Fruit fly (Drosophila melanogaster) whole organism, embryonic: Measurements from ENCODE around the gene CG46318.

Experiments used
- Antp ChIP-seq: fragments of 200-800 bp; sonication (Bioruptor generic); optimal IDR thresholded peaks from 3 replicates; lab custom pipeline; 2016; ENCODE audit warnings: missing biosample characterization, missing genetic modification characterization
- Awh ChIP-seq: fragments of 200-800 bp; sonication (Bioruptor generic); IDR thresholded peaks from 2 replicates; pipeline ENCODE4, ENCODE4 v1.3.6; 2022; ENCODE audit warnings: missing biosample characterization, missing genetic modification characterization
- B-H1 ChIP-seq: fragments of 200-800 bp; sonication (Bioruptor generic); IDR thresholded peaks from 3 replicates; pipeline ENCODE4 v1.3.6; 2022; ENCODE audit warnings: missing biosample characterization, missing genetic modification characterization
- CG10267 ChIP-seq: fragments of 200-800 bp; sonication (Bioruptor generic); optimal IDR thresholded peaks from 2 replicates; lab custom pipeline; 2018; ENCODE audit warnings: missing biosample characterization, mild to moderate bottlenecking, missing genetic modification characterization, moderate library complexity
- CG10979 ChIP-seq: fragments of 200-800 bp; sonication (Bioruptor generic); optimal IDR thresholded peaks from 2 replicates; lab custom pipeline; 2018; ENCODE audit warnings: missing biosample characterization, mild to moderate bottlenecking, missing genetic modification characterization, moderate library complexity
- CG11504 ChIP-seq: fragments of 200-800 bp; sonication (Bioruptor generic); optimal IDR thresholded peaks from 3 replicates; lab custom pipeline; 2019; ENCODE audit warnings: missing biosample characterization, mild to moderate bottlenecking, missing genetic modification characterization, moderate library complexity
- CG12155 ChIP-seq: fragments of 200-800 bp; sonication (Bioruptor generic); optimal IDR thresholded peaks from 3 replicates; lab custom pipeline; 2016; ENCODE audit warnings: missing biosample characterization, missing genetic modification characterization
- CG12219 ChIP-seq: fragments of 200-800 bp; sonication (Bioruptor generic); optimal IDR thresholded peaks from 3 replicates; lab custom pipeline; 2018; ENCODE audit warnings: missing biosample characterization, mild to moderate bottlenecking, missing genetic modification characterization
- CG1233 ChIP-seq: fragments of 200-800 bp; sonication (Bioruptor generic); optimal IDR thresholded peaks from 4 replicates; lab custom pipeline; 2018; ENCODE audit warnings: missing biosample characterization, mild to moderate bottlenecking, missing genetic modification characterization
- CG12744 ChIP-seq: fragments of 200-800 bp; sonication (Bioruptor generic); optimal IDR thresholded peaks from 2 replicates; lab custom pipeline; 2016; ENCODE audit warnings: missing biosample characterization, missing genetic modification characterization
- CG13123 ChIP-seq: fragments of 200-800 bp; sonication (Bioruptor generic); optimal IDR thresholded peaks from 2 replicates; lab custom pipeline; 2016; ENCODE audit warnings: missing biosample characterization, missing genetic modification characterization
- CG17385 ChIP-seq: fragments of 200-800 bp; sonication (Bioruptor generic); optimal IDR thresholded peaks from 3 replicates; lab custom pipeline; 2018; ENCODE audit warnings: missing biosample characterization, mild to moderate bottlenecking, missing genetic modification characterization
- CG17912 ChIP-seq: fragments of 200-800 bp; sonication (Bioruptor generic); optimal IDR thresholded peaks from 2 replicates; lab custom pipeline; 2018; ENCODE audit warnings: missing biosample characterization, mild to moderate bottlenecking, missing genetic modification characterization
- CG2712 ChIP-seq: fragments of 200-800 bp; optimal IDR thresholded peaks from 3 replicates; lab custom pipeline; 2019; ENCODE audit warnings: missing biosample characterization, mild to moderate bottlenecking, missing genetic modification characterization, moderate library complexity
- CG32532 ChIP-seq: fragments of 200-800 bp; sonication (Bioruptor generic); IDR thresholded peaks from 2 replicates; pipeline ENCODE4 v1.3.6; 2022; ENCODE audit warnings: missing biosample characterization, missing genetic modification characterization
- CG6813 ChIP-seq: fragments of 200-800 bp; sonication (Bioruptor generic); optimal IDR thresholded peaks from 2 replicates; lab custom pipeline; 2017; ENCODE audit warnings: missing biosample characterization, missing genetic modification characterization, mild to moderate bottlenecking, moderate library complexity, missing genetic modification reagents
- CG7372 ChIP-seq: fragments of 200-800 bp; sonication (Bioruptor generic); IDR thresholded peaks from 2 replicates; pipeline ENCODE4 v1.3.6; 2022; ENCODE audit warnings: missing biosample characterization, missing genetic modification characterization
- Dfd ChIP-seq, 2 experiments: fragments of >200 bp; optimal IDR thresholded peaks; 2 replicates each; lab custom pipeline; 2017; ENCODE audit warnings: missing biosample characterization in 2 of 2, missing genetic modification characterization in 2 of 2
- Dip3 ChIP-seq: fragments of 200-800 bp; sonication (Bioruptor generic); optimal IDR thresholded peaks from 3 replicates; lab custom pipeline; 2016; ENCODE audit warnings: missing biosample characterization, missing genetic modification characterization
- ERR ChIP-seq: fragments of 200-800 bp; sonication (Bioruptor generic); optimal IDR thresholded peaks from 2 replicates; lab custom pipeline; 2016; ENCODE audit warnings: missing biosample characterization, missing genetic modification characterization
- Gsc ChIP-seq: fragments of 200-800 bp; sonication (Bioruptor generic); IDR thresholded peaks from 2 replicates; pipeline ENCODE4 v1.3.6; 2022; ENCODE audit warnings: missing biosample characterization, missing genetic modification characterization
- HLH4C ChIP-seq: fragments of 200-800 bp; sonication (Bioruptor generic); IDR thresholded peaks from 3 replicates; pipeline ENCODE4 v1.3.6; 2022; ENCODE audit warnings: missing biosample characterization, missing genetic modification characterization; ENCODE audit not compliant: partially characterized antibody
- HmgZ ChIP-seq: fragments of 200-800 bp; sonication (Bioruptor generic); optimal IDR thresholded peaks from 2 replicates; lab custom pipeline; 2018; ENCODE audit warnings: missing biosample characterization, mild to moderate bottlenecking, missing genetic modification characterization
- Hr78 ChIP-seq, 2 experiments: fragments of 200-800 bp in 1 of 2; fragments of >200 bp in 1 of 2; sonication (Bioruptor generic) in 1 of 2; optimal IDR thresholded peaks; 2 replicates each; lab custom pipeline; 2017 to 2019; ENCODE audit warnings: missing biosample characterization in 2 of 2, missing genetic modification characterization in 2 of 2, mild to moderate bottlenecking in 1 of 2, moderate library complexity in 1 of 2
- PHDP ChIP-seq: fragments of 200-800 bp; sonication (Bioruptor generic); optimal IDR thresholded peaks from 3 replicates; lab custom pipeline; 2018; ENCODE audit warnings: missing biosample characterization, mild to moderate bottlenecking, missing genetic modification characterization, moderate library complexity
- Six4 ChIP-seq: fragments of 200-800 bp; sonication (Bioruptor generic); optimal IDR thresholded peaks from 2 replicates; lab custom pipeline; 2016; ENCODE audit warnings: missing biosample characterization, missing genetic modification characterization
- ci ChIP-seq: fragments of 200-800 bp; sonication (Bioruptor generic); IDR thresholded peaks from 3 replicates; pipeline ENCODE4 v1.3.6; 2022; ENCODE audit warnings: missing biosample characterization, missing genetic modification characterization
- danr ChIP-seq: fragments of 200-800 bp; sonication (Bioruptor generic); IDR thresholded peaks from 2 replicates; pipeline ENCODE4 v1.3.6; 2022; ENCODE audit warnings: missing biosample characterization, missing genetic modification characterization
- dmrt11E ChIP-seq: fragments of 200-800 bp; sonication (Bioruptor generic); optimal IDR thresholded peaks from 3 replicates; lab custom pipeline; 2018; ENCODE audit warnings: missing biosample characterization, mild to moderate bottlenecking, missing genetic modification characterization, moderate library complexity
- ewg ChIP-seq: fragments of 200-800 bp; sonication (Bioruptor generic); optimal IDR thresholded peaks from 3 replicates; lab custom pipeline; 2017; ENCODE audit warnings: mild to moderate bottlenecking, missing biosample characterization, missing genetic modification reagents, missing genetic modification characterization
- fru ChIP-seq: fragments of >200 bp; optimal IDR thresholded peaks from 2 replicates; lab custom pipeline; 2017
- grn ChIP-seq: fragments of 200-800 bp; sonication (Bioruptor generic); optimal IDR thresholded peaks from 3 replicates; lab custom pipeline; 2017; ENCODE audit warnings: missing biosample characterization, missing genetic modification characterization
- gsb-n ChIP-seq: fragments of 200-800 bp; sonication (Bioruptor generic); optimal IDR thresholded peaks from 3 replicates; lab custom pipeline; 2018; ENCODE audit warnings: missing biosample characterization, mild to moderate bottlenecking, missing genetic modification characterization
- lola ChIP-seq, 3 experiments: fragments of >200 bp in 2 of 3; fragments of 200-800 bp in 1 of 3; sonication (Bioruptor generic) in 1 of 3; optimal IDR thresholded peaks; 2 replicates each; lab custom pipeline; 2017 to 2019; ENCODE audit warnings: missing biosample characterization in 3 of 3, missing genetic modification characterization in 3 of 3, mild to moderate bottlenecking in 1 of 3, moderate library complexity in 1 of 3
- mam ChIP-seq: fragments of 200-800 bp; sonication (Bioruptor generic); optimal IDR thresholded peaks from 3 replicates; lab custom pipeline; 2016; ENCODE audit warnings: missing biosample characterization, missing genetic modification characterization
- mirr ChIP-seq: fragments of 200-800 bp; sonication (Bioruptor generic); optimal IDR thresholded peaks from 3 replicates; lab custom pipeline; 2018; ENCODE audit warnings: missing biosample characterization, mild to moderate bottlenecking, missing genetic modification characterization
- nmo ChIP-seq: fragments of 200-800 bp; sonication (Bioruptor generic); optimal IDR thresholded peaks from 2 replicates; lab custom pipeline; 2018; ENCODE audit warnings: missing biosample characterization, mild to moderate bottlenecking, missing genetic modification characterization, moderate library complexity
- oc ChIP-seq: fragments of 200-800 bp; sonication (Bioruptor generic); optimal IDR thresholded peaks from 2 replicates; lab custom pipeline; 2018; ENCODE audit warnings: missing biosample characterization, mild to moderate bottlenecking, missing genetic modification characterization, moderate library complexity
- ro ChIP-seq: fragments of 200-800 bp; sonication (Bioruptor generic); IDR thresholded peaks from 2 replicates; pipeline ENCODE4 v1.3.6; 2022; ENCODE audit warnings: missing biosample characterization, missing genetic modification characterization
- row ChIP-seq: fragments of 200-800 bp; sonication (Bioruptor generic); IDR thresholded peaks from 3 replicates; pipeline ENCODE4 v1.3.6; 2022; ENCODE audit warnings: missing biosample characterization, missing genetic modification characterization
- sens ChIP-seq: fragments of 200-800 bp; sonication (Bioruptor generic); peaks from one replicate; lab custom pipeline; 2016; ENCODE audit warnings: missing biosample characterization, missing genetic modification characterization
- sqz ChIP-seq: fragments of 200-800 bp; sonication (Bioruptor generic); optimal IDR thresholded peaks from 3 replicates; lab custom pipeline; 2018; ENCODE audit warnings: missing biosample characterization, mild to moderate bottlenecking, missing genetic modification characterization
- stwl ChIP-seq: fragments of 200-800 bp; sonication (Bioruptor generic); optimal IDR thresholded peaks from 3 replicates; lab custom pipeline; 2018; ENCODE audit warnings: missing biosample characterization, mild to moderate bottlenecking, missing genetic modification characterization, moderate library complexity
- sug ChIP-seq: fragments of 200-800 bp; optimal IDR thresholded peaks from 2 replicates; lab custom pipeline; 2019; ENCODE audit warnings: missing biosample characterization, mild to moderate bottlenecking, missing genetic modification characterization, moderate library complexity
- toy ChIP-seq: fragments of 200-800 bp; sonication (Bioruptor generic); IDR thresholded peaks from 2 replicates; pipeline ENCODE4 v1.3.6; 2022; ENCODE audit warnings: missing biosample characterization, missing genetic modification characterization
- vvl ChIP-seq: fragments of 200-800 bp; sonication (Bioruptor generic); IDR thresholded peaks from 2 replicates; pipeline ENCODE4 v1.3.6; 2022; ENCODE audit warnings: missing biosample characterization, missing genetic modification characterization
- zen2 ChIP-seq: fragments of 200-800 bp; sonication (Bioruptor generic); IDR thresholded peaks from 3 replicates; pipeline ENCODE4 v1.3.6; 2022; ENCODE audit warnings: missing biosample characterization, missing genetic modification characterization; ENCODE audit not compliant: partially characterized antibody
- zf30C ChIP-seq: fragments of 200-800 bp; sonication (Bioruptor generic); optimal IDR thresholded peaks from 3 replicates; lab custom pipeline; 2018; ENCODE audit warnings: missing biosample characterization, mild to moderate bottlenecking, missing genetic modification characterization
- zfh2 ChIP-seq: fragments of 200-800 bp; sonication (Bioruptor generic); optimal IDR thresholded peaks from 2 replicates; lab custom pipeline; 2016; ENCODE audit warnings: missing biosample characterization, missing genetic modification characterization

CG46318 gene

dm6 chr3R:18671112-18671729 is 9.2 kb upstream of the CG46318 start, which contains the start of gene CG31230 (continued):
- TF ChIP-seq sug (peak; percentile 16), HmgZ (peak; percentile 41)

dm6 chr3R:18677500-18677940 is 2.9 kb upstream of the CG46318 start, which contains the start of the genes dind and CG7706:
Gene dind, minus strand, starts transcription at chr3R:18677539.
Gene CG7706, plus strand, starts transcription at chr3R:18677818.
- no peak for TF ChIP-seq mam
- no peak for TF ChIP-seq sqz (GFP tag; lab: Kevin White, UChicago)
- no peak for TF ChIP-seq Awh (GFP tag; lab: Robert Waterston, UW)
- TF ChIP-seq zf30C = no peak
- no peak for TF ChIP-seq danr (GFP tag; lab: Robert Waterston, UW)
- no peak for TF ChIP-seq CG13123 (GFP tag; lab: Kevin White, UChicago)
- no peak for TF ChIP-seq ERR
- TF ChIP-seq CG6813 (GFP tag; lab: Kevin White, UChicago) = no peak
- no peak for TF ChIP-seq zfh2 (GFP tag; lab: Kevin White, UChicago)
- peak; percentile 6 for TF ChIP-seq CG10979 (tag; lab: Kevin White, UChicago)
- peak; percentile 73 for TF ChIP-seq stwl (tag; lab: Kevin White, UChicago)
- TF ChIP-seq Dip3 (GFP tag; lab: Kevin White, UChicago) = peak; percentile 0
- TF ChIP-seq ewg (GFP tag; lab: Kevin White, UChicago) = no peak
- TF ChIP-seq CG12155 (GFP tag; lab: Kevin White, UChicago) = peak; percentile 0
- TF ChIP-seq fru (lab: Kevin White, UChicago) = no peak
- no peak for TF ChIP-seq CG32532 (GFP tag; lab: Robert Waterston, UW)
- TF ChIP-seq Six4 (GFP tag; lab: Kevin White, UChicago) = no peak
- TF ChIP-seq CG7372 (GFP tag; lab: Robert Waterston, UW) = no peak
- no peak for TF ChIP-seq CG17912 (GFP tag; lab: Kevin White, UChicago)
- no peak for TF ChIP-seq PHDP
- TF ChIP-seq CG17385 (GFP tag; lab: Kevin White, UChicago) = no peak
- no peak for TF ChIP-seq mirr
- TF ChIP-seq CG12219 (GFP tag; lab: Kevin White, UChicago) = no peak
- TF ChIP-seq CG1233 (GFP tag; lab: Kevin White, UChicago) = no peak
- TF ChIP-seq grn (GFP tag; lab: Kevin White, UChicago) = no peak
- TF ChIP-seq Gsc (GFP tag; lab: Robert Waterston, UW) = no peak
- peak; percentile 90 for TF ChIP-seq CG10267 (tag; lab: Kevin White, UChicago)
- TF ChIP-seq HLH4C (GFP tag; lab: Robert Waterston, UW) = no peak
- no peak for TF ChIP-seq ci
- TF ChIP-seq Dfd (GFP tag; optimal IDR thresholded peaks at IDR 0.05; lab: Kevin White, UChicago) = no peak
- no peak for TF ChIP-seq CG2712 (tag; lab: Kevin White, UChicago)
- TF ChIP-seq Antp (GFP tag; lab: Kevin White, UChicago) = no peak
- no peak for TF ChIP-seq CG12744
- no peak for TF ChIP-seq gsb-n (tag; lab: Kevin White, UChicago)
- TF ChIP-seq row (GFP tag; lab: Robert Waterston, UW) = peak; percentile 72
- TF ChIP-seq sens (GFP tag; lab: Kevin White, UChicago) = peak; percentile 78
- no peak for TF ChIP-seq zen2
- TF ChIP-seq lola (GFP tag; optimal IDR thresholded peaks at IDR 0.05; lab: Kevin White, UChicago) = no peak
- no peak for TF ChIP-seq vvl (GFP tag; lab: Robert Waterston, UW)
- TF ChIP-seq oc (tag; lab: Kevin White, UChicago) = no peak
- no peak for TF ChIP-seq dmrt11E (tag; lab: Kevin White, UChicago)
- no peak for TF ChIP-seq ro
- no peak for TF ChIP-seq B-H1 (GFP tag; lab: Robert Waterston, UW)
- TF ChIP-seq toy (GFP tag; lab: Robert Waterston, UW) = no peak
- no peak for TF ChIP-seq Hr78 (GFP tag; optimal IDR thresholded peaks at IDR 0.05; lab: Kevin White, UChicago)
- peak; percentile 81 for TF ChIP-seq nmo (GFP tag; lab: Kevin White, UChicago)
- TF ChIP-seq CG11504 (tag; lab: Kevin White, UChicago) = no peak
